Worm (Caenorhabditis elegans): ENCODE results near the gene pnc-2.

The pnc-2 gene

DNA sequence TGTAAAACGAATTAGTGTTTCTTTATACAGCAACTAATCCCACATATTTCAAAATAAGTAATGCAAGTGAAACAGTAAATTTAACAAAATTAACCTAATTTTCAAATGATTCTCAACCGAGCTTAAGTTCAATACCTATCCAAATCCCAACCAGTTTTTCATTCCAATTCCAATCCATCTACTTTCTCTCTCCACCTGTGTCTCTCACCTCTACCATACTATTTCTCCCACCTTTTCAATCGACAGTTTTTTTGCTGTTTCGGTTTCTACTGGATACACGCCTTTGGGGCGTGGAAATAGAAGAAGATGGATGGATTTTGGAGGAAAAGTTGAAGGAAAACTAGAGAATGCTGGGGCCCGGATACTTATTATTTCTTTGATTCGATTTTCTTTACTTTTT, 31.8 kb downstream of the pnc-2 start:
- no peak for TF ChIP-seq pqm-1 (tag; optimal IDR thresholded peaks at IDR 0.05)
- no peak for TF ChIP-seq eyg-1 (tag; optimal IDR thresholded peaks at IDR 0.05)
- no peak for TF ChIP-seq rnt-1 (tag; optimal IDR thresholded peaks at IDR 0.05)
- TF ChIP-seq hlh-6 (tag; optimal IDR thresholded peaks at IDR 0.05), result no peak
- TF ChIP-seq elt-4 (tag; optimal IDR thresholded peaks at IDR 0.05), result no peak
- no peak for TF ChIP-seq unc-86 (tag; optimal IDR thresholded peaks at IDR 0.05)
- no peak for TF ChIP-seq nhr-232 (tag; optimal IDR thresholded peaks at IDR 0.05)
- no peak for TF ChIP-seq lin-11 (tag; optimal IDR thresholded peaks at IDR 0.05)
- no peak for TF ChIP-seq C38D4.7 (GFP tag; optimal IDR thresholded peaks at IDR 0.05)
- no peak for TF ChIP-seq hlh-30 (tag; optimal IDR thresholded peaks at IDR 0.05; ENCODE audit: insufficient read depth)
- no peak for TF ChIP-seq K09A11.1 (tag; optimal IDR thresholded peaks at IDR 0.05; ENCODE audit: insufficient read depth)
- TF ChIP-seq sox-4 (tag; optimal IDR thresholded peaks at IDR 0.05), result no peak
- TF ChIP-seq tbx-2 (tag; optimal IDR thresholded peaks at IDR 0.05), result no peak
- TF ChIP-seq fax-1 (tag; optimal IDR thresholded peaks at IDR 0.05), result no peak

DNA sequence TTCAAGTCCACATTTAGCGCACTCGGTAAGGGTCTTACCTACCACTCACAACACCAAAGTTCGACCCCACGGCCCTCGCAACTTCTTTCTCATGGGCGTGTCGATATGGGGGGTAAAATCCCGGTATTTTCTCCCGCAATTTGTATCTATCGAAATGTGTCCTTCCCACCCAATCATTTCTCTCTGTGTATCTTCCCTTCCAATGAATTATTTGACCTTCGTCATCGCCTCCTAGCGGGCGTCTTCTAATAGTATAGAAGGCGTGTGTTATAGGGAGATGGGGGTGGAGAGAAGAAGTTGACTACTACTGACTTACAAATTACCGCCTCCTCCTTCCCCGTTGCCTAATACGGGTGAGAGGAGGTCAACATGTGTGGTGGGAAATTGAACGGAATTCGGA, 32.9 kb downstream of the pnc-2 start:
- no peak for TF ChIP-seq odd-2 (tag; optimal IDR thresholded peaks at IDR 0.05)
- TF ChIP-seq syd-9 (tag; optimal IDR thresholded peaks at IDR 0.05), result no peak
- no peak for TF ChIP-seq ceh-22 (tag; optimal IDR thresholded peaks at IDR 0.05)
- TF ChIP-seq T23F11.4 (GFP tag; optimal IDR thresholded peaks at IDR 0.05), result no peak
- TF ChIP-seq ceh-31 (tag; optimal IDR thresholded peaks at IDR 0.05), result peak; percentile 32
- TF ChIP-seq unc-42 (tag; optimal IDR thresholded peaks at IDR 0.05), result peak; percentile 40
- peak; percentile 14 for TF ChIP-seq ztf-16 (tag; optimal IDR thresholded peaks at IDR 0.05)
- peak; percentile 9 for TF ChIP-seq nfya-1 (tag; optimal IDR thresholded peaks at IDR 0.05)
- no peak for TF ChIP-seq sdc-2 (tag; optimal IDR thresholded peaks at IDR 0.05)
- TF ChIP-seq rnt-1 (tag; optimal IDR thresholded peaks at IDR 0.05), result peak; percentile 33
- no peak for TF ChIP-seq pha-4 (tag; optimal IDR thresholded peaks at IDR 0.05)
- TF ChIP-seq fkh-10 (GFP tag; optimal IDR thresholded peaks at IDR 0.05), result no peak
- TF ChIP-seq fkh-6 (tag; optimal IDR thresholded peaks at IDR 0.05), result no peak
- TF ChIP-seq ceh-30 (tag; optimal IDR thresholded peaks at IDR 0.05), result no peak

DNA sequence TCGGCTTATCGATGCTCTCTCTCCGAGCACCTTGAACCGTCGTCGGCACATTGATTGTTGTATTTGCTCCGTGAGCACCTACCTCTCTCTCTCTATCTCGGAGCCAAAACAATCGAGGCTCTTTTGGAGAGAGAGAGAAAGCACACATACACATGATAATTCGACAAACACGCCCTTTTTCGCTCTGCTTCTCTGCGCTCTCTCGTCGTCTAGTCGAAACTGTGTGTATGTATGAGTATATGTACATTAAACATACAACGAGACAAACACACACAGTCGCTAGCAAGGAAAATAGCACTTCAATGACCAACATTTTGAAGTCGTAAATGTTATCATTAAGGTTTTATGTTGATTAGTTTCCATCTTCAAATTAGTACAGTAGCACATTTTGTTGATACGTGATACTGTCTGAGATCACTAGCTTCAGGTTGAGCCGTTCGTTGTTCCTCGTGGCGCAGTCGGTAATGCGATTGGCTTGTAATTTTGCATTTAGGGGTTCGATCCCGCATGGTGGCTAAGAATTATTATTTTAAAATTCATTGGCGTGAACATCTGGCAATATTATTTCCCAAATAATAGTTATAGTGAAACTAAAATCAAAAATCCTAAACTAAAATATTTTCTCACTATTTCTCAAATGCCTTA, 34.4 kb downstream of the pnc-2 start:
- TF ChIP-seq pat-9 (tag; optimal IDR thresholded peaks at IDR 0.05) (no peak), sox-4 (tag; optimal IDR thresholded peaks at IDR 0.05) (peak; percentile 24), ceh-22 (tag; optimal IDR thresholded peaks at IDR 0.05) (peak; percentile 50), fax-1 (tag; optimal IDR thresholded peaks at IDR 0.05) (no peak), tbx-2 (tag; optimal IDR thresholded peaks at IDR 0.05) (peak; percentile 43), elt-2 (tag; optimal IDR thresholded peaks at IDR 0.05) (peak; percentile 58), zip-5 (tag; optimal IDR thresholded peaks at IDR 0.05) (no peak), ceh-18 (tag; optimal IDR thresholded peaks at IDR 0.05) (peak; percentile 1), fkh-6 (tag; optimal IDR thresholded peaks at IDR 0.05) (no peak), pha-2 (tag; optimal IDR thresholded peaks at IDR 0.05) (peak; percentile 69), nfya-1 (tag; optimal IDR thresholded peaks at IDR 0.05) (peak; percentile 55), unc-42 (tag; optimal IDR thresholded peaks at IDR 0.05) (peak; percentile 9), hlh-30 (tag; optimal IDR thresholded peaks at IDR 0.05; ENCODE audit: insufficient read depth) (peak; percentile 11), T23F11.4 (GFP tag; optimal IDR thresholded peaks at IDR 0.05) (peak; percentile 44), unc-86 (tag; optimal IDR thresholded peaks at IDR 0.05) (no peak), ceh-31 (tag; optimal IDR thresholded peaks at IDR 0.05) (peak; percentile 21), ets-4 (tag; optimal IDR thresholded peaks at IDR 0.05) (peak; percentile 32), ceh-9 (tag; optimal IDR thresholded peaks at IDR 0.05) (no peak), che-1 (tag; optimal IDR thresholded peaks at IDR 0.05) (no peak), dve-1 (tag; optimal IDR thresholded peaks at IDR 0.05) (peak; percentile 34), ceh-14 (tag; optimal IDR thresholded peaks at IDR 0.05) (no peak), pax-1 (tag; optimal IDR thresholded peaks at IDR 0.05) (peak; percentile 25), rnt-1 (tag; optimal IDR thresholded peaks at IDR 0.05) (no peak)
